Fruit fly (Drosophila melanogaster): ENCODE measurements around the gene CG32641.

The CG32641 gene

DNA sequence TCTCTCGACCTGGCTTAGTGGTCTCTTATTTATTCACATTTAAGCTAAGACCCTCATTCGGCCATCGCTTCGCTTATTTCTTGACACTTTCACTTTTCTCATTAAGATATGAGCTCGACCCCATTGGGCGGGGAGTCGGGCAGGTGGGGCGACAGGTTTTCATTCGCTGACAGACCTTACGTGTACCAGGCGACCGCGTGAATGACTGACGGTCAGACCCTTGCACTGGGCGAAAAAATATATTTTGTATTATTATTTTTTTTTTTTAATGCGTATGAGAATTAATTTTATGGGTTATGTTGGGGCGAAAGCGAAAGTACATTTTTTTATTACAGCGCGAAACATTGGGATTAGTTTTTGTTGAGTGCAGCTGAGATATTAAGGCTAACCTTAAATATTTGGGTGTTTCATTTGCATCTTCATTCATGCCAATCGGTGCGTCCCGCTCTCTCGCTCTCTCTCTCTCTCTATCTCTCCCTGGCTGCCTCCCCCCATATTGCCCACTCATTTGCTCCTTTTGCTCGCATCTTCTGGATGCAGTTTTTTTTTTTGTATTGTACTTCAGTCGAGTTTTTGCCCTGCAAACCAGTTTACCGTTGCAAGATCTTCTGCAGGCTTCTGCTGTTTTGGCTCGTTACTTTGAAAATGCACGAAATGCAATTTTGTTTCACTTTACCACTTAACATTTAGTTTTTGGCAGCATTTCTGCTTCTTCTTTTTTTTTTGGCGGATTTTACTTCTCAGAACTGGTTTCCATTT, 47.2 kb upstream of the CG32641 start (continued):
- TF ChIP-seq H15 (GFP tag; IDR thresholded peaks at IDR 0.05) = peak; percentile 74; the same call in 2 of the 3 replicates

- TF ChIP-seq tna (GFP tag; IDR thresholded peaks at IDR 0.05; ENCODE audit: partially characterized antibody) (no peak), CG15269 (tag; optimal IDR thresholded peaks at IDR 0.05) (no peak), Trl (optimal IDR thresholded peaks at IDR 0.05) (peak; percentile 41 to 68), Trl (GFP tag; optimal IDR thresholded peaks at IDR 0.05) (no peak), Drgx (GFP tag; IDR thresholded peaks at IDR 0.05) (0 out of 2 replicates have a peak, but pooled peaks have one; percentile 16), pros (GFP tag; optimal IDR thresholded peaks at IDR 0.05) (no peak), wek (GFP tag; optimal IDR thresholded peaks at IDR 0.05) (no peak), CG33557 (GFP tag; optimal IDR thresholded peaks at IDR 0.05) (peak; percentile 4), dpn (GFP tag; optimal IDR thresholded peaks at IDR 0.05) (no peak), al (GFP tag; IDR thresholded peaks at IDR 0.05) (no peak), H15 (GFP tag; IDR thresholded peaks at IDR 0.05) (no peak), cg (GFP tag; optimal IDR thresholded peaks at IDR 0.05) (peak; percentile 49), chm (GFP tag; IDR thresholded peaks at IDR 0.05) (no peak), CTCF (GFP tag; optimal IDR thresholded peaks at IDR 0.05) (no peak), Dll (GFP tag; IDR thresholded peaks at IDR 0.05; ENCODE audit: partially characterized antibody) (0 out of 4 replicates have a peak, but pooled peaks have one; percentile 14), CG6175 (GFP tag; IDR thresholded peaks at IDR 0.05) (no peak), Spps (tag; optimal IDR thresholded peaks at IDR 0.05) (peak; percentile 6), ci (GFP tag; IDR thresholded peaks at IDR 0.05) (peak; percentile 20; the same call in 1 of the 3 replicates), Chrac-16 (GFP tag; optimal IDR thresholded peaks at IDR 0.05) (no peak), CG10565 (GFP tag; optimal IDR thresholded peaks at IDR 0.05) (no peak), CG10267 (tag; optimal IDR thresholded peaks at IDR 0.05) (no peak), Blimp-1 (GFP tag; optimal IDR thresholded peaks at IDR 0.05) (peak; percentile 97), bsh (GFP tag; optimal IDR thresholded peaks at IDR 0.05) (peak in 1 of 2 experiments; percentile 5), Opbp (GFP tag; IDR thresholded peaks at IDR 0.05; ENCODE audit: partially characterized antibody) (0 out of 3 replicates have a peak, but pooled peaks have one; percentile 13), CG16813 (GFP tag; IDR thresholded peaks at IDR 0.05; ENCODE audit: partially characterized antibody) (no peak), zen2 (GFP tag; IDR thresholded peaks at IDR 0.05; ENCODE audit: partially characterized antibody) (0 out of 3 replicates have a peak, but pooled peaks have one; percentile 31), pan (optimal IDR thresholded peaks at IDR 0.05) (no peak), pan (GFP tag; optimal IDR thresholded peaks at IDR 0.05 in 1 of 2, IDR thresholded peaks at IDR 0.05 in 1 of 2) (peak in 1 of 2 experiments; percentile 6), sqz (GFP tag; optimal IDR thresholded peaks at IDR 0.05) (peak; percentile 80), z (GFP tag; IDR thresholded peaks at IDR 0.05) (peak; percentile 85), slp2 (GFP tag; optimal IDR thresholded peaks at IDR 0.05) (no peak), Pdp1 (GFP tag; optimal IDR thresholded peaks at IDR 0.05) (peak in 1 of 2 experiments; percentile 26), run (tag; optimal IDR thresholded peaks at IDR 0.05) (no peak), CG12769 (tag; optimal IDR thresholded peaks at IDR 0.05) (peak; percentile 11), CkIIα-i1 (GFP tag; IDR thresholded peaks at IDR 0.05) (no peak), CG7987 (GFP tag; optimal IDR thresholded peaks at IDR 0.05) (no peak), chinmo (GFP tag; IDR thresholded peaks at IDR 0.05; ENCODE audit: partially characterized antibody) (peak; percentile 59; the same call in 1 of the 4 replicates), CG7839 (tag; optimal IDR thresholded peaks at IDR 0.05) (no peak), oc (tag; optimal IDR thresholded peaks at IDR 0.05) (peak; percentile 31), ems (GFP tag; optimal IDR thresholded peaks at IDR 0.05) (no peak), CG18764 (GFP tag; optimal IDR thresholded peaks at IDR 0.05) (no peak), bowl (GFP tag; IDR thresholded peaks at IDR 0.05) (no peak), CG7745 (tag; optimal IDR thresholded peaks at IDR 0.05) (no peak), sd (tag; optimal IDR thresholded peaks at IDR 0.05) (peak; percentile 91), CG8388 (GFP tag; optimal IDR thresholded peaks at IDR 0.05) (no peak)
These were observed 45.4 kb upstream of the CG32641 start, which contains the start of gene CG32645 for dm6 chrX:13138887-13139286. CG32645 (plus strand) TSS chrX:13139199.

All from whole organism, embryonic.